Worm (Caenorhabditis elegans): Measurements from ENCODE around the gene lgc-13.

The lgc-13 gene

DNA sequence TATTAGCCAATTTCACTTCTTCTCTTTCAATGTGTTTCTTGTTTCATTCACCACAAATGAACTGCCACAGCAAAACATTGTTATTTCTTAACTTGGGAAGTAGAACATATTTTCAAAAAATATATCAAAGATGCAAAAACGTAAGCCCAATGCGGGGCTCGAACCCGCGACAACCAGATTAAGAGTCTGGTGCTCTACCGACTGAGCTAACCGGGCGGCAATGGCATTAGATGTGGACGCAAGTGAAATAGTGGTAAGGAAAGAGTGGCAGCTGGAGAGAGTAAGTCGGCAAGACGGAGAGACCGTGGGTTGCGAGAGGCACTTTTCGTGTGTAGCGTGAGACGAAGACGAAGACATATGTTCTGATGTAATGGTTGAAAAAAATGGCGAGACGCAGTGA lies 3.0 kb upstream of the lgc-13 start (continued):
- peak; percentile 65 for TF ChIP-seq tlf-1 (GFP tag; optimal IDR thresholded peaks at IDR 0.05)
- no peak for TF ChIP-seq lsy-27 (tag; optimal IDR thresholded peaks at IDR 0.05; ENCODE audit: borderline replicate concordance, insufficient read depth)
- TF ChIP-seq D2030.7 (GFP tag; IDR thresholded peaks at IDR 0.05) = peak; percentile 78
- TF ChIP-seq nhr-179 (tag; optimal IDR thresholded peaks at IDR 0.05) = no peak
- peak; percentile 52 for TF ChIP-seq ceh-100 (GFP tag; IDR thresholded peaks at IDR 0.05)
- TF ChIP-seq hmg-20 (GFP tag; IDR thresholded peaks at IDR 0.05) = peak; percentile 60
- TF ChIP-seq C17E4.6 (GFP tag; IDR thresholded peaks at IDR 0.05) = no peak
- no peak for TF ChIP-seq attf-5 (GFP tag; optimal IDR thresholded peaks at IDR 0.05)
- TF ChIP-seq ceh-79 (tag; optimal IDR thresholded peaks at IDR 0.05) = peak; percentile 76
- TF ChIP-seq die-1 (tag; optimal IDR thresholded peaks at IDR 0.05) = peak; percentile 98
- peak; percentile 90 for TF ChIP-seq mes-4 (tag; optimal IDR thresholded peaks at IDR 0.05)
- peak; percentile 73 for TF ChIP-seq tbx-9 (tag; optimal IDR thresholded peaks at IDR 0.05; ENCODE audit: borderline replicate concordance)
- peak; percentile 85; the same call in 1 of the 2 replicates for TF ChIP-seq sea-2 (GFP tag; IDR thresholded peaks at IDR 0.05)
- TF ChIP-seq ama-1 (optimal IDR thresholded peaks at IDR 0.05) = no peak
- TF ChIP-seq ama-1 (GFP tag; optimal IDR thresholded peaks at IDR 0.05) = peak in 1 of 2 experiments; percentile 90
- peak; percentile 89 for TF ChIP-seq egl-18 (GFP tag; IDR thresholded peaks at IDR 0.05)
- TF ChIP-seq ztf-18 (tag; optimal IDR thresholded peaks at IDR 0.05) = peak; percentile 81
- TF ChIP-seq F52B5.7 (tag; optimal IDR thresholded peaks at IDR 0.05) = peak; percentile 87
- peak; percentile 84 for TF ChIP-seq gei-17 (GFP tag; optimal IDR thresholded peaks at IDR 0.05)
- TF ChIP-seq tbp1 (GFP tag; optimal IDR thresholded peaks at IDR 0.05) = peak; percentile 99
- peak; percentile 41 for TF ChIP-seq sdz-38 (tag; optimal IDR thresholded peaks at IDR 0.05)
- TF ChIP-seq let-526 (GFP tag; IDR thresholded peaks at IDR 0.05) = peak; percentile 92
- peak; percentile 99 for TF ChIP-seq lin-26 (GFP tag; IDR thresholded peaks at IDR 0.05)
- TF ChIP-seq ztf-28 (GFP tag; IDR thresholded peaks at IDR 0.05) = peak; percentile 84
- TF ChIP-seq nfya-1 (tag; optimal IDR thresholded peaks at IDR 0.05; ENCODE audit: borderline replicate concordance, insufficient read depth) = no peak
- TF ChIP-seq ztf-6 (GFP tag; IDR thresholded peaks at IDR 0.05) = no peak; the same call in 1 of the 2 replicates
- peak; percentile 80 for TF ChIP-seq snpc-3.4 (tag; optimal IDR thresholded peaks at IDR 0.05)
- TF ChIP-seq pbrm-1 (GFP tag; IDR thresholded peaks at IDR 0.05) = peak; percentile 90
- peak; percentile 91 for TF ChIP-seq egl-44 (GFP tag; IDR thresholded peaks at IDR 0.05)
- peak; percentile 87 for TF ChIP-seq T26A5.8 (tag; optimal IDR thresholded peaks at IDR 0.05)
- TF ChIP-seq ceh-27 (GFP tag; optimal IDR thresholded peaks at IDR 0.05) = peak; percentile 91
- TF ChIP-seq Y56A3A.18 (GFP tag; IDR thresholded peaks at IDR 0.05) = peak; percentile 96
- no peak for TF ChIP-seq F57C9.4 (tag; optimal IDR thresholded peaks at IDR 0.05)
- TF ChIP-seq F57A8.1 (GFP tag; optimal IDR thresholded peaks at IDR 0.05) = no peak
- TF ChIP-seq zim-3 (tag; optimal IDR thresholded peaks at IDR 0.05) = peak; percentile 89
- no peak for TF ChIP-seq F39B2.1 (GFP tag; IDR thresholded peaks at IDR 0.05)
- TF ChIP-seq ztf-22 (GFP tag; optimal IDR thresholded peaks at IDR 0.05) = peak; percentile 64
- TF ChIP-seq lag-1 (GFP tag; IDR thresholded peaks at IDR 0.05) = no peak
- peak; percentile 93 for TF ChIP-seq nhr-90 (tag; optimal IDR thresholded peaks at IDR 0.05)
- TF ChIP-seq bed-1 (GFP tag; IDR thresholded peaks at IDR 0.05) = no peak
- peak; percentile 67 for TF ChIP-seq ztf-3 (GFP tag; optimal IDR thresholded peaks at IDR 0.05)
- TF ChIP-seq rcor-1 (GFP tag; IDR thresholded peaks at IDR 0.05) = peak; percentile 89
- TF ChIP-seq dpl-1 (GFP tag; optimal IDR thresholded peaks at IDR 0.05) = peak; percentile 21
- TF ChIP-seq cebp-2 (GFP tag; IDR thresholded peaks at IDR 0.05) = peak; percentile 97
- TF ChIP-seq unc-62 (GFP tag; optimal IDR thresholded peaks at IDR 0.05) = no peak
- peak; percentile 46 for TF ChIP-seq unc-130 (GFP tag; optimal IDR thresholded peaks at IDR 0.05)

Measured in whole organism, young adult.